Fruit fly (Drosophila melanogaster): ENCODE results near the gene iPLA2-VIA.

The iPLA2-VIA gene

DNA sequence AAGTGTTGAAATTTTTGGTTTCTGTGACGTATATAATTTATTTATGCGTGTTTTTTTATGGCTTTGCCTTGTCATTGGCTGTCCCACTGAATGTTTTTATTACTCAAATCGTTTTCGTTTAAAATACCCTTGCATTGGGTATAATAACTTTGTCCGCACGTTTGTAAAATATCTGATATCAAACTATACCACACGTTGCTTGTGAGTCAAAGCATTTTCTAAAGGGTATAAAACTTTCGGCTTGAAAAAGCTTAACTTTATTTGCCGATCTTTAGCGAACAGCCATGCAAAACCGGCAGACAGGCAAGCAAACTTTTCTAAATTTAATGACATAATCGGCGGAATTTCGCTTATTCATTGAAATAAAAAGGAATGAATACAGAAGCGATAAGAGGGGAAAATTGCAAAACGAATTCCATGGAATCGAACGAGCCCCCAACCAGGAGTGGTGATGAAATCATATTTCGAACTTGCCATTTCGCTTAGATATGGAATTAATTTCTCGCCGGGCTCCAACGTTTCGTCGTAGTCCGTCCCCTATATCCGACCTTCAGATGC lies 16.6 kb downstream of the iPLA2-VIA start (continued):
- TF ChIP-seq CG17186 (GFP tag; optimal IDR thresholded peaks at IDR 0.05), result no peak
- TF ChIP-seq Asciz (GFP tag; optimal IDR thresholded peaks at IDR 0.05), result peak; percentile 15
- TF ChIP-seq Dbx (GFP tag; IDR thresholded peaks at IDR 0.05), result peak; percentile 66; the same call in 2 of the 3 replicates
- TF ChIP-seq Ets65A (GFP tag), result peak; percentile 87
- peak; percentile 79 for TF ChIP-seq row (GFP tag; IDR thresholded peaks at IDR 0.05)
- no peak for TF ChIP-seq pfk (GFP tag; optimal IDR thresholded peaks at IDR 0.05)
- peak; percentile 80 for TF ChIP-seq CG2120 (GFP tag; optimal IDR thresholded peaks at IDR 0.05)
- no peak for TF ChIP-seq CG6683 (GFP tag; optimal IDR thresholded peaks at IDR 0.05)
- TF ChIP-seq kni (GFP tag; optimal IDR thresholded peaks at IDR 0.05), result no peak
- TF ChIP-seq CG3995 (GFP tag; optimal IDR thresholded peaks at IDR 0.05), result peak; percentile 18
- TF ChIP-seq dpn (GFP tag; optimal IDR thresholded peaks at IDR 0.05), result peak; percentile 48 to 52
- peak; percentile 29 for TF ChIP-seq NK7.1 (GFP tag; optimal IDR thresholded peaks at IDR 0.05)
- peak; percentile 73 for TF ChIP-seq CG13624 (GFP tag; optimal IDR thresholded peaks at IDR 0.05)
- no peak for TF ChIP-seq CG3407 (GFP tag; optimal IDR thresholded peaks at IDR 0.05)
- peak; percentile 84 for TF ChIP-seq Rfx (GFP tag; IDR thresholded peaks at IDR 0.05)
- TF ChIP-seq CG11696 (GFP tag; IDR thresholded peaks at IDR 0.05), result peak; percentile 63; the same call in 1 of the 2 replicates
- TF ChIP-seq Sry-δ (GFP tag; optimal IDR thresholded peaks at IDR 0.05), result peak; percentile 2
- peak; percentile 37 for TF ChIP-seq ems (GFP tag; optimal IDR thresholded peaks at IDR 0.05)
- TF ChIP-seq CG10209 (GFP tag; optimal IDR thresholded peaks at IDR 0.05), result peak; percentile 46
- TF ChIP-seq chif (GFP tag; optimal IDR thresholded peaks at IDR 0.05), result peak in 1 of 2 experiments; percentile 48
- TF ChIP-seq CG8290 (GFP tag; optimal IDR thresholded peaks at IDR 0.05), result no peak
- peak in 1 of 2 experiments; percentile 87 for TF ChIP-seq CG8290 (tag; optimal IDR thresholded peaks at IDR 0.05)
- peak; percentile 11 for TF ChIP-seq mirr (GFP tag; optimal IDR thresholded peaks at IDR 0.05)
- TF ChIP-seq dati (GFP tag; IDR thresholded peaks at IDR 0.05), result no peak
- TF ChIP-seq CG12071 (GFP tag; optimal IDR thresholded peaks at IDR 0.05), result peak; percentile 36
- peak; percentile 2 for TF ChIP-seq CG18262 (tag; optimal IDR thresholded peaks at IDR 0.05)
- 0 out of 2 replicates have a peak, but pooled peaks have one; percentile 33 for TF ChIP-seq CG16779 (GFP tag; IDR thresholded peaks at IDR 0.05)
- peak; percentile 29 for TF ChIP-seq Hsf (GFP tag; optimal IDR thresholded peaks at IDR 0.05)
- peak; percentile 54 for TF ChIP-seq zfh2 (GFP tag; optimal IDR thresholded peaks at IDR 0.05)
- peak; percentile 37; the same call in 1 of the 3 replicates for TF ChIP-seq Aef1 (GFP tag; IDR thresholded peaks at IDR 0.05)
- TF ChIP-seq Bdp1 (GFP tag; optimal IDR thresholded peaks at IDR 0.05), result no peak
- no peak for TF ChIP-seq Dfd (GFP tag; optimal IDR thresholded peaks at IDR 0.05)
- peak; percentile 83 for TF ChIP-seq sens (GFP tag)
- TF ChIP-seq HLH3B (GFP tag; IDR thresholded peaks at IDR 0.05), result peak; percentile 59; the same call in 1 of the 2 replicates
- TF ChIP-seq caup (GFP tag; optimal IDR thresholded peaks at IDR 0.05; ENCODE audit: severe bottlenecking), result peak; percentile 64
- TF ChIP-seq Xbp1 (GFP tag; optimal IDR thresholded peaks at IDR 0.05), result peak; percentile 47
- no peak for TF ChIP-seq Gsc (GFP tag; IDR thresholded peaks at IDR 0.05)
- TF ChIP-seq ab (GFP tag; optimal IDR thresholded peaks at IDR 0.05), result no peak
- peak; percentile 57 for TF ChIP-seq CG7839 (tag; optimal IDR thresholded peaks at IDR 0.05)
- no peak for TF ChIP-seq CG42726 (GFP tag; IDR thresholded peaks at IDR 0.05; ENCODE audit: partially characterized antibody)
- TF ChIP-seq bigmax (GFP tag; optimal IDR thresholded peaks at IDR 0.05), result no peak
- 0 out of 3 replicates have a peak, but pooled peaks have one; percentile 7 for TF ChIP-seq CG11093 (GFP tag; IDR thresholded peaks at IDR 0.05)
- TF ChIP-seq fd3F (GFP tag; optimal IDR thresholded peaks at IDR 0.05), result peak; percentile 59
- no peak for TF ChIP-seq pan (optimal IDR thresholded peaks at IDR 0.05)
- TF ChIP-seq pan (GFP tag; optimal IDR thresholded peaks at IDR 0.05 in 1 of 2, IDR thresholded peaks at IDR 0.05 in 1 of 2), result peak in 1 of 2 experiments; percentile 68
- TF ChIP-seq CG1529 (GFP tag; optimal IDR thresholded peaks at IDR 0.05), result no peak
- peak; percentile 74 for TF ChIP-seq NFAT (GFP tag; IDR thresholded peaks at IDR 0.05)
- peak; percentile 41; the same call in 1 of the 2 replicates for TF ChIP-seq Xrp1 (GFP tag; IDR thresholded peaks at IDR 0.05)
- TF ChIP-seq CG15479 (GFP tag; optimal IDR thresholded peaks at IDR 0.05), result no peak
- peak; percentile 51 for TF ChIP-seq CG13296 (GFP tag; optimal IDR thresholded peaks at IDR 0.05)
- peak; percentile 49; the same call in 1 of the 2 replicates for TF ChIP-seq seq (GFP tag; IDR thresholded peaks at IDR 0.05)

Measured in whole organism, embryonic.